Worm (Caenorhabditis elegans) whole organism, early embryonic: ENCODE results near the gene let-767.

Experiments
- B0310.2 ChIP-seq: sonication (generic microtip); optimal IDR thresholded peaks from 2 replicates; lab custom pipeline; 2016; ENCODE audit warnings: mild to moderate bottlenecking, missing genetic modification characterization, missing compliant biosample characterization
- F13C5.2 ChIP-seq: sonication (generic microtip); optimal IDR thresholded peaks from 2 replicates; lab custom pipeline; 2017; ENCODE audit warnings: mild to moderate bottlenecking, missing genetic modification characterization, inconsistent platforms, missing compliant biosample characterization
- aly-1 ChIP-seq: sonication (generic microtip); optimal IDR thresholded peaks from 2 replicates; lab custom pipeline; 2016; ENCODE audit warnings: missing genetic modification characterization, missing compliant biosample characterization
- ama-1 ChIP-seq: fragments of 150-350 bp; optimal IDR thresholded peaks from 2 replicates; lab custom pipeline; 2014
- ceh-13 ChIP-seq: fragments of 200-800 bp; sonication (Bioruptor generic); optimal IDR thresholded peaks from 2 replicates; lab custom pipeline; 2018; ENCODE audit warnings: mild to moderate bottlenecking, missing genetic modification characterization, missing compliant biosample characterization
- ceh-36 ChIP-seq: sonication (generic microtip); optimal IDR thresholded peaks from 2 replicates; lab custom pipeline; 2016; ENCODE audit warnings: missing genetic modification characterization, inconsistent platforms, missing compliant biosample characterization
- ets-7 ChIP-seq: sonication (generic microtip); optimal IDR thresholded peaks from 2 replicates; lab custom pipeline; 2016; ENCODE audit warnings: missing genotype, missing genetic modification characterization, missing compliant biosample characterization
- flt-1 ChIP-seq: fragments of 200-800 bp; sonication (Bioruptor generic); IDR thresholded peaks from 2 replicates; pipeline ENCODE4 v1.3.6; 2022; ENCODE audit warnings: missing genetic modification characterization, missing compliant biosample characterization
- hmbx-1 ChIP-seq: sonication (generic microtip); optimal IDR thresholded peaks from 2 replicates; lab custom pipeline; 2016; ENCODE audit warnings: mild to moderate bottlenecking, missing genetic modification characterization, missing compliant biosample characterization
- hmg-4 ChIP-seq: fragments of 200-800 bp; sonication (Bioruptor generic); optimal IDR thresholded peaks from 2 replicates; lab custom pipeline; 2018; ENCODE audit warnings: mild to moderate bottlenecking, missing genetic modification characterization, missing compliant biosample characterization
- hnd-1 ChIP-seq: sonication (generic microtip); optimal IDR thresholded peaks from 2 replicates; lab custom pipeline; 2016; ENCODE audit warnings: missing genetic modification characterization, missing compliant biosample characterization
- pes-1 ChIP-seq: fragments of 200-800 bp; sonication (Bioruptor generic); IDR thresholded peaks from 2 replicates; pipeline ENCODE4 v1.3.6; 2022; ENCODE audit warnings: missing genetic modification reagents, missing genetic modification characterization, missing compliant biosample characterization
- scrt-1 ChIP-seq: fragments of 200-800 bp; sonication (Bioruptor generic); IDR thresholded peaks from 2 replicates; pipeline ENCODE4 v1.3.6; 2022; ENCODE audit warnings: missing genetic modification characterization, missing compliant biosample characterization
- sea-1 ChIP-seq: fragments of 200-800 bp; sonication (Bioruptor generic); conservative IDR thresholded peaks from 2 replicates; pipeline ENCODE4 v1.3.6; 2022; ENCODE audit warnings: missing genetic modification characterization, missing compliant biosample characterization
- tbx-11 ChIP-seq: fragments of 200-800 bp; sonication (Bioruptor generic); IDR thresholded peaks from 2 replicates; pipeline ENCODE4 v1.3.6; 2022; ENCODE audit warnings: missing genetic modification characterization, missing compliant biosample characterization
- tbx-37 ChIP-seq: fragments of 200-800 bp; sonication (Bioruptor generic); conservative IDR thresholded peaks from 2 replicates; pipeline ENCODE4 v1.3.6; 2022; ENCODE audit warnings: missing genetic modification reagents, missing genetic modification characterization, missing compliant biosample characterization
- tra-4 ChIP-seq: sonication (generic microtip); optimal IDR thresholded peaks from 2 replicates; lab custom pipeline; 2017; ENCODE audit warnings: missing genetic modification characterization, missing compliant biosample characterization

let-767 gene

ce11 chrIII:6297599-6297998 is 42.2 kb downstream of the let-767 start:
- no peak for TF ChIP-seq ceh-36 (tag; lab: Kevin White, UChicago)
- TF ChIP-seq hmbx-1 (tag; lab: Kevin White, UChicago) = no peak
- no peak for TF ChIP-seq tbx-37
- TF ChIP-seq ets-7 (tag; lab: Kevin White, UChicago) = no peak
- TF ChIP-seq pes-1 (GFP tag; lab: Robert Waterston, UW) = no peak
- TF ChIP-seq B0310.2 (tag; lab: Kevin White, UChicago) = no peak
- no peak for TF ChIP-seq flt-1 (GFP tag; lab: Robert Waterston, UW)
- no peak for TF ChIP-seq aly-1 (tag; lab: Kevin White, UChicago)
- no peak for TF ChIP-seq hnd-1 (tag; lab: Kevin White, UChicago)
- TF ChIP-seq hmg-4 = no peak
- TF ChIP-seq sea-1 = no peak
- no peak for TF ChIP-seq tra-4
- TF ChIP-seq scrt-1 (GFP tag; lab: Robert Waterston, UW) = no peak
- no peak for TF ChIP-seq ceh-13 (GFP tag; lab: Kevin White, UChicago)

DNA sequence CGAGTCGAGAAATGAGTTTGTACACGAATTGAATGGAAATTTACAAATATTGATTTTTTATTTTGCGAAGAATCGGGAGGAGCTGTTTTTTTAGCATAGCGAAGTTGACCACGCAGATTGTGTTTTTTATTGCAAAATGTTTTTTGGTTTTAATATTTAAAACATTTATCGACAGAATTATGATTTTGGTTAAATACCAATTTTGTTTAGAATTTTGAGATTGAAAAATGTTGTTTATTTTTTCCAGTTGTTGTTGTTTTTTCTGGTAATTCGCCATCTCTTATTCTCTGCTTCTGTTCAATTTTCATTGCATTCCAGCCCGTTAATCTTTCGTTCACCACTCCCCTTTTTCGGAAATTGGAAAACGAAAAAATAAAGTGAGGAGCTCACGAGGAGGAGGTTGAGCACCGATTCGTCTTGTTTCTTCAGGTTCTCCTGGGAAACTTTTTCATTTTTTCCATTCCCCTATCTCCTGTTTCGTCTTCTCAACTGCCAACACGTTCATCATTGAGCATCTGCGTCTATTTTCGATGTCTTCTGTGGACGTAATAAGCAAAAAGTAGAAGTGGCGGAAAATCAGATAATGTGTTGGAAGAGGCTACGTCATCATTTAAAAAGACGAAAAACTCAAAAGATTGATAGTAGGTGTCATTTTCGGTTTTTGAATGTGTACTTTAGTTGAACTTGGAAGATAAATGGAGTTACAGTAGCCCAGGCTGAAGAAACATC is 43.6 kb downstream of the let-767 start, which contains the start of gene F47D12.7:
Gene F47D12.7 (minus strand): TSS at position 51 of the 729 bp plus-strand sequence.
- TF ChIP-seq ama-1 (lab: Kevin White, UChicago) (no peak), hmg-4 (no peak), tbx-11 (GFP tag; lab: Robert Waterston, UW) (no peak), pes-1 (GFP tag; lab: Robert Waterston, UW) (no peak), flt-1 (GFP tag; lab: Robert Waterston, UW) (no peak), scrt-1 (GFP tag; lab: Robert Waterston, UW) (no peak), sea-1 (no peak), ceh-13 (GFP tag; lab: Kevin White, UChicago) (no peak), hnd-1 (tag; lab: Kevin White, UChicago) (no peak), ets-7 (tag; lab: Kevin White, UChicago) (no peak), ceh-36 (tag; lab: Kevin White, UChicago) (no peak), F13C5.2 (tag; lab: Kevin White, UChicago) (no peak), B0310.2 (tag; lab: Kevin White, UChicago) (no peak), hmbx-1 (tag; lab: Kevin White, UChicago) (no peak)

DNA sequence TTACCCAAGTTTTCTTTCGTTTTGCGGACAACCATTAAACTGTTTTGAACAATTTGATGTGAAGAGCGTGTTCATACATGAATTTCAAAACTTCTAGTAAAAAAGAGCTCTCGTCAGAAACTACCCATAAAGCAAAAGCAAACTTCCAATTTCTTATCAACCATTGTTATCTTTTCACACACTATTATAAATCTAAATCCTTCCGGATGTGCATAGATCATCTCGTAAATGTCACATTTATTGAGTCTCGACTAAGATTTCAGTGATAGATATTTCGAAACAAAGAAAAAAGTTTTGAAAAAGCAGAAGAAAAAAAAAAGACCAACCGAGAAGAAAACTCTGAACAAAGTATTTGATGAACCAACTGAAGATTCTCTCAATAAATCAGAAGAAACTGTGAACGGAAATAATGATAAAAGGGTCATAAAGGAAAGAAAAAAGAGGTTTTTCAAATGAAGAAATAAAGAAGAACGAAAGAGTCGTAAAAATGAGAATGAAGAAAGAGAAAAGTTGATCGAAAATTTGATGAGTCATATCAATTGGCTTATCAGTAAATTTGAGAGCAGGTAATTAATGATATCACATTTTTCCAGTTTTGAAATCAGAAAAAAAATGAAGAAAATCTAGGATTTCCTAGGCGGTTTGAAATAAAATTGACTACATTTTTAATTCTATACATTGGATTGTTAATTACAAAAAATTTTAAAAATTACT is 49.1 kb downstream of the let-767 start:
- TF ChIP-seq ceh-13 (GFP tag; lab: Kevin White, UChicago) = no peak
- no peak for TF ChIP-seq tbx-37
- TF ChIP-seq hnd-1 (tag; lab: Kevin White, UChicago) = no peak
- no peak for TF ChIP-seq scrt-1 (GFP tag; lab: Robert Waterston, UW)
- no peak for TF ChIP-seq ets-7 (tag; lab: Kevin White, UChicago)
- no peak for TF ChIP-seq ama-1 (lab: Kevin White, UChicago)
- TF ChIP-seq tra-4 = no peak
- no peak for TF ChIP-seq B0310.2 (tag; lab: Kevin White, UChicago)
- TF ChIP-seq pes-1 (GFP tag; lab: Robert Waterston, UW) = no peak
- no peak for TF ChIP-seq hmg-4
- no peak for TF ChIP-seq ceh-36 (tag; lab: Kevin White, UChicago)
- TF ChIP-seq tbx-11 (GFP tag; lab: Robert Waterston, UW) = no peak
- TF ChIP-seq F13C5.2 (tag; lab: Kevin White, UChicago) = no peak
- TF ChIP-seq aly-1 (tag; lab: Kevin White, UChicago) = no peak
- TF ChIP-seq hmbx-1 (tag; lab: Kevin White, UChicago) = no peak
- no peak for TF ChIP-seq sea-1
- no peak for TF ChIP-seq flt-1 (GFP tag; lab: Robert Waterston, UW)

DNA sequence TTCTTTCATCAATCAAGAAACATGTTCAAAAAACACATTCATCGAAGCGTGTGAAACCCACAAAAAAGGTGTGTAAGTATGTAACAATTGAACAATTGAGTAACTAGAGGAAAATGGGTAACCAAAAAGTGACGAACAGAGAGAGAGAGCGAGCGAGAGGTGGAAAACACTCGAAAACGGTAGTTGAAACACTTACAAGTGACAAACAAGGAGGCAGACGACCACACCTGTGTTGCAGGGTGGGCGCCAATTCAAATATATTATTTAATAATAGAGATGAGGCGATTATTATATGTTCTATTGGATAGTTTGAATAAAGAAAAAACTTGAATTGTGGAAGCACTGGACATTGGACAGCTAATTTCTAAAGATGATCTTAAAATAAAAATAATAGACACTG is 50.4 kb downstream of the let-767 start:
- TF ChIP-seq sea-1 = no peak
- TF ChIP-seq hmbx-1 (tag; lab: Kevin White, UChicago) = no peak
- TF ChIP-seq flt-1 (GFP tag; lab: Robert Waterston, UW) = no peak
- no peak for TF ChIP-seq hmg-4
- no peak for TF ChIP-seq B0310.2 (tag; lab: Kevin White, UChicago)
- TF ChIP-seq pes-1 (GFP tag; lab: Robert Waterston, UW) = no peak
- no peak for TF ChIP-seq tbx-37
- TF ChIP-seq ama-1 (lab: Kevin White, UChicago) = no peak
- TF ChIP-seq scrt-1 (GFP tag; lab: Robert Waterston, UW) = no peak
- TF ChIP-seq F13C5.2 (tag; lab: Kevin White, UChicago) = no peak
- TF ChIP-seq ceh-36 (tag; lab: Kevin White, UChicago) = no peak
- no peak for TF ChIP-seq tbx-11 (GFP tag; lab: Robert Waterston, UW)
